Fruit fly (Drosophila melanogaster) whole organism, embryonic: ENCODE measurements around the gene CG2931.

Experiments
- Adf1 ChIP-seq: fragments of 200-800 bp; sonication (Bioruptor generic); IDR thresholded peaks from 2 replicates; pipeline ENCODE4 v1.3.6; 2022; ENCODE audit warnings: missing biosample characterization, missing genetic modification characterization
- Atf6 ChIP-seq: fragments of 200-800 bp; sonication (Bioruptor generic); IDR thresholded peaks from 2 replicates; pipeline ENCODE4 v1.3.6; 2022; ENCODE audit warnings: missing biosample characterization, missing genetic modification characterization
- BtbVII ChIP-seq: fragments of 200-800 bp; sonication (Bioruptor generic); optimal IDR thresholded peaks from 3 replicates; lab custom pipeline; 2017; ENCODE audit warnings: missing biosample characterization, mild to moderate bottlenecking, missing genetic modification characterization
- CG10147 ChIP-seq: fragments of 200-800 bp; sonication (Bioruptor generic); optimal IDR thresholded peaks from 2 replicates; lab custom pipeline; 2019; ENCODE audit warnings: missing biosample characterization, mild to moderate bottlenecking, missing genetic modification characterization, moderate library complexity
- CG11560 ChIP-seq: fragments of 200-800 bp; sonication (Bioruptor generic); IDR thresholded peaks from 3 replicates; pipeline ENCODE4 v1.3.6; 2022; ENCODE audit warnings: missing biosample characterization, missing genetic modification characterization
- CG12744 ChIP-seq: fragments of 200-800 bp; sonication (Bioruptor generic); optimal IDR thresholded peaks from 2 replicates; lab custom pipeline; 2016; ENCODE audit warnings: missing biosample characterization, missing genetic modification characterization
- CG15073 ChIP-seq: fragments of 200-800 bp; sonication (Bioruptor generic); optimal IDR thresholded peaks from 2 replicates; lab custom pipeline; 2016; ENCODE audit warnings: missing biosample characterization, missing genetic modification characterization
- CG15269 ChIP-seq: fragments of 200-800 bp; sonication (Bioruptor generic); optimal IDR thresholded peaks from 2 replicates; lab custom pipeline; 2018; ENCODE audit warnings: missing biosample characterization, mild to moderate bottlenecking, missing genetic modification characterization, moderate library complexity
- CG15514 ChIP-seq: fragments of 200-800 bp; sonication (Bioruptor generic); optimal IDR thresholded peaks from 3 replicates; lab custom pipeline; 2017; ENCODE audit warnings: missing biosample characterization, missing genetic modification characterization, mild to moderate bottlenecking, moderate library complexity, missing genetic modification reagents
- CG2116 ChIP-seq: fragments of 200-800 bp; sonication (Bioruptor generic); optimal IDR thresholded peaks from 3 replicates; lab custom pipeline; 2018; ENCODE audit warnings: missing biosample characterization, mild to moderate bottlenecking, missing genetic modification characterization
- CG2678 ChIP-seq: fragments of 200-800 bp; sonication (Bioruptor generic); optimal IDR thresholded peaks from 3 replicates; lab custom pipeline; 2019; ENCODE audit warnings: missing biosample characterization, mild to moderate bottlenecking, missing genetic modification characterization, moderate library complexity
- CG30403 ChIP-seq: fragments of 200-800 bp; sonication (Bioruptor generic); optimal IDR thresholded peaks from 3 replicates; lab custom pipeline; 2016; ENCODE audit warnings: missing biosample characterization, missing genetic modification characterization
- CG32767 ChIP-seq: fragments of 200-800 bp; sonication (Bioruptor generic); IDR thresholded peaks from 2 replicates; pipeline ENCODE4 v1.3.6; 2022; ENCODE audit warnings: missing biosample characterization, missing genetic modification characterization
- CG3847 ChIP-seq: fragments of 200-800 bp; sonication (Bioruptor generic); IDR thresholded peaks from 2 replicates; pipeline ENCODE4 v1.3.6; 2022; ENCODE audit warnings: missing biosample characterization, missing genetic modification characterization
- CG3995 ChIP-seq: fragments of 200-800 bp; sonication (Bioruptor generic); optimal IDR thresholded peaks from 3 replicates; lab custom pipeline; 2016; ENCODE audit warnings: missing biosample characterization, missing genetic modification characterization
- CG6175 ChIP-seq: fragments of 200-800 bp; sonication (Bioruptor generic); IDR thresholded peaks from 3 replicates; pipeline ENCODE4 v1.3.6; 2022; ENCODE audit warnings: missing biosample characterization, missing genetic modification characterization
- CG7963 ChIP-seq: fragments of 200-800 bp; sonication (Bioruptor generic); IDR thresholded peaks from 3 replicates; pipeline ENCODE4 v1.3.6; 2022; ENCODE audit warnings: missing biosample characterization, missing genetic modification characterization; ENCODE audit not compliant: partially characterized antibody
- CG8290 ChIP-seq, 3 experiments: fragments of 200-800 bp; sonication (Bioruptor generic); optimal IDR thresholded peaks; 2 replicates each; lab custom pipeline; 2016 to 2019; ENCODE audit warnings: missing biosample characterization in 3 of 3, missing genetic modification characterization in 3 of 3, mild to moderate bottlenecking in 2 of 3, moderate library complexity in 1 of 3
- CG8944 ChIP-seq: fragments of 200-800 bp; sonication (Bioruptor generic); optimal IDR thresholded peaks from 3 replicates; lab custom pipeline; 2016; ENCODE audit warnings: missing biosample characterization, missing genetic modification characterization
- CoRest ChIP-seq: fragments of 200-800 bp; sonication (Bioruptor generic); optimal IDR thresholded peaks from 3 replicates; lab custom pipeline; 2018; ENCODE audit warnings: missing biosample characterization, mild to moderate bottlenecking, missing genetic modification characterization, moderate library complexity
- Dfd ChIP-seq, 2 experiments: fragments of >200 bp; optimal IDR thresholded peaks; 2 replicates each; lab custom pipeline; 2017; ENCODE audit warnings: missing biosample characterization in 2 of 2, missing genetic modification characterization in 2 of 2
- Dip2 ChIP-seq: fragments of 200-800 bp; sonication (Bioruptor generic); IDR thresholded peaks from 2 replicates; pipeline ENCODE4 v1.3.6; 2022; ENCODE audit warnings: missing biosample characterization, missing genetic modification characterization
- HLH4C ChIP-seq: fragments of 200-800 bp; sonication (Bioruptor generic); IDR thresholded peaks from 3 replicates; pipeline ENCODE4 v1.3.6; 2022; ENCODE audit warnings: missing biosample characterization, missing genetic modification characterization; ENCODE audit not compliant: partially characterized antibody
- HLHmδ ChIP-seq: fragments of 200-800 bp; sonication (Bioruptor generic); optimal IDR thresholded peaks from 2 replicates; lab custom pipeline; 2018; ENCODE audit warnings: missing biosample characterization, mild to moderate bottlenecking, missing genetic modification characterization, moderate library complexity
- Hr3 ChIP-seq: fragments of 200-800 bp; sonication (Bioruptor generic); optimal IDR thresholded peaks from 3 replicates; lab custom pipeline; 2016; ENCODE audit warnings: missing biosample characterization, missing genetic modification characterization
- MTF-1 ChIP-seq: fragments of 200-800 bp; sonication (Bioruptor generic); optimal IDR thresholded peaks from 2 replicates; lab custom pipeline; 2018; ENCODE audit warnings: missing biosample characterization, mild to moderate bottlenecking, missing genetic modification characterization, borderline replicate concordance
- Med ChIP-seq: fragments of 200-800 bp; sonication (Bioruptor generic); peaks from one replicate; lab custom pipeline; 2016; ENCODE audit warnings: missing biosample characterization, missing genetic modification characterization, mild to moderate bottlenecking, inconsistent platforms, moderate library complexity
- NK7.1 ChIP-seq: fragments of 200-800 bp; sonication (Bioruptor generic); optimal IDR thresholded peaks from 3 replicates; lab custom pipeline; 2016; ENCODE audit warnings: missing biosample characterization, missing genetic modification characterization
- Pdp1 ChIP-seq, 2 experiments: fragments of 200-800 bp; sonication (Bioruptor generic); optimal IDR thresholded peaks; 3 replicates each; lab custom pipeline; 2016; ENCODE audit warnings: missing biosample characterization in 2 of 2, missing genetic modification characterization in 2 of 2, mild to moderate bottlenecking in 1 of 2, moderate library complexity in 1 of 2
- Poxn ChIP-seq: fragments of 200-800 bp; sonication (Bioruptor generic); IDR thresholded peaks from 2 replicates; pipeline ENCODE4 v1.3.6; 2022; ENCODE audit warnings: missing biosample characterization, missing genetic modification characterization
- ato ChIP-seq: fragments of 200-800 bp; sonication (Bioruptor generic); IDR thresholded peaks from 2 replicates; pipeline ENCODE4 v1.3.6; 2022; ENCODE audit warnings: missing biosample characterization, missing genetic modification characterization; ENCODE audit not compliant: partially characterized antibody
- cas ChIP-seq: fragments of 200-800 bp; sonication (Bioruptor generic); IDR thresholded peaks from 2 replicates; pipeline ENCODE4 v1.3.6; 2022; ENCODE audit warnings: missing biosample characterization, missing genetic modification characterization
- croc ChIP-seq: fragments of 200-800 bp; sonication (Bioruptor generic); conservative IDR thresholded peaks from 3 replicates; pipeline ENCODE4 v1.3.6; 2022; ENCODE audit warnings: missing biosample characterization, missing genetic modification characterization
- gfzf ChIP-seq: fragments of 200-800 bp; sonication (Bioruptor generic); optimal IDR thresholded peaks from 2 replicates; lab custom pipeline; 2016; ENCODE audit warnings: missing biosample characterization, mild to moderate bottlenecking, missing genetic modification characterization, moderate library complexity
- gt ChIP-seq: fragments of 200-800 bp; sonication (Bioruptor generic); IDR thresholded peaks from 2 replicates; pipeline ENCODE4 v1.3.6; 2022; ENCODE audit warnings: missing biosample characterization, missing genetic modification characterization
- hb ChIP-seq: fragments of 200-800 bp; sonication (Bioruptor generic); IDR thresholded peaks from 3 replicates; pipeline ENCODE4 v1.3.6; 2022; ENCODE audit warnings: missing biosample characterization, missing genetic modification characterization; ENCODE audit not compliant: partially characterized antibody
- ind ChIP-seq: fragments of 200-800 bp; sonication (Bioruptor generic); optimal IDR thresholded peaks from 3 replicates; lab custom pipeline; 2016; ENCODE audit warnings: missing biosample characterization, missing genetic modification characterization
- inv ChIP-seq: fragments of 200-800 bp; sonication (Bioruptor generic); IDR thresholded peaks from 2 replicates; pipeline ENCODE4 v1.3.6; 2022; ENCODE audit warnings: missing biosample characterization, missing genetic modification characterization; ENCODE audit not compliant: partially characterized antibody
- lov ChIP-seq, 2 experiments: fragments of 200-800 bp in 1 of 2; fragments of >200 bp in 1 of 2; sonication (Bioruptor generic) in 1 of 2; IDR thresholded peaks in 1 of 2; optimal IDR thresholded peaks in 1 of 2; 2 replicates in 1 of 2; 3 replicates in 1 of 2; pipeline versions ENCODE4 v1.3.6 to Lab custom; 2017 to 2022; ENCODE audit warnings: missing biosample characterization in 1 of 2, missing genetic modification characterization in 1 of 2
- luna ChIP-seq: fragments of 200-800 bp; sonication (Bioruptor generic); optimal IDR thresholded peaks from 2 replicates; lab custom pipeline; 2016; ENCODE audit warnings: missing biosample characterization, missing genetic modification characterization
- mirr ChIP-seq: fragments of 200-800 bp; sonication (Bioruptor generic); optimal IDR thresholded peaks from 3 replicates; lab custom pipeline; 2018; ENCODE audit warnings: missing biosample characterization, mild to moderate bottlenecking, missing genetic modification characterization
- odd ChIP-seq: fragments of 200-800 bp; sonication (Bioruptor generic); optimal IDR thresholded peaks from 2 replicates; lab custom pipeline; 2017; ENCODE audit warnings: missing biosample characterization, mild to moderate bottlenecking, missing genetic modification characterization
- peb ChIP-seq: fragments of 200-800 bp; sonication (Bioruptor generic); IDR thresholded peaks from 2 replicates; pipeline ENCODE4 v1.3.6; 2022; ENCODE audit warnings: missing biosample characterization, missing genetic modification characterization
- phol ChIP-seq: fragments of 200-800 bp; sonication (Bioruptor generic); optimal IDR thresholded peaks from 3 replicates; lab custom pipeline; 2018; ENCODE audit warnings: missing biosample characterization, mild to moderate bottlenecking, missing genetic modification characterization, moderate library complexity
- pnt ChIP-seq: fragments of 200-800 bp; sonication (Bioruptor generic); optimal IDR thresholded peaks from 3 replicates; lab custom pipeline; 2016; ENCODE audit warnings: missing biosample characterization, missing genetic modification characterization
- run ChIP-seq: fragments of 200-800 bp; sonication (Bioruptor generic); optimal IDR thresholded peaks from 3 replicates; lab custom pipeline; 2018; ENCODE audit warnings: missing biosample characterization, mild to moderate bottlenecking, missing genetic modification characterization
- slbo ChIP-seq: fragments of 200-800 bp; sonication (Bioruptor generic); IDR thresholded peaks from 2 replicates; pipeline ENCODE4 v1.3.6; 2022; ENCODE audit warnings: missing biosample characterization, missing genetic modification characterization
- wor ChIP-seq: fragments of 200-800 bp; sonication (Bioruptor generic); IDR thresholded peaks from 2 replicates; pipeline ENCODE4 v1.3.6; 2022; ENCODE audit warnings: missing biosample characterization, missing genetic modification characterization
- yki ChIP-seq: fragments of >200 bp; optimal IDR thresholded peaks from 3 replicates; lab custom pipeline; 2018
- zen2 ChIP-seq: fragments of 200-800 bp; sonication (Bioruptor generic); IDR thresholded peaks from 3 replicates; pipeline ENCODE4 v1.3.6; 2022; ENCODE audit warnings: missing biosample characterization, missing genetic modification characterization; ENCODE audit not compliant: partially characterized antibody

Gene CG2931

dm6 chr3R:5550452-5550851 is 18.0 kb downstream of the CG2931 start (continued):
- TF ChIP-seq inv (GFP tag; lab: Robert Waterston, UW) (peak; percentile 41; the same call in 1 of the 2 replicates), slbo (no peak), HLHmδ (no peak), yki (lab: Kevin White, UChicago) (no peak), zen2 (GFP tag; lab: Robert Waterston, UW) (peak; percentile 82; the same call in 2 of the 3 replicates), CG32767 (GFP tag; lab: Robert Waterston, UW) (no peak), Adf1 (GFP tag; lab: Robert Waterston, UW) (no peak), HLH4C (GFP tag; lab: Robert Waterston, UW) (peak; percentile 81), MTF-1 (no peak), CG30403 (no peak), mirr (GFP tag; lab: Kevin White, UChicago) (no peak), peb (GFP tag; lab: Robert Waterston, UW) (no peak), CG3847 (GFP tag; lab: Robert Waterston, UW) (no peak), NK7.1 (GFP tag; lab: Kevin White, UChicago) (no peak), Atf6 (GFP tag; lab: Robert Waterston, UW) (no peak), ind (GFP tag; lab: Kevin White, UChicago) (no peak), CG10147 (no peak), Poxn (GFP tag; lab: Robert Waterston, UW) (no peak), BtbVII (GFP tag; lab: Kevin White, UChicago) (no peak), CG15514 (GFP tag; lab: Kevin White, UChicago) (peak; percentile 51), CoRest (tag; lab: Kevin White, UChicago) (peak; percentile 14), lov (optimal IDR thresholded peaks at IDR 0.05; lab: Kevin White, UChicago) (no peak), lov (GFP tag; IDR thresholded peaks at IDR 0.05; lab: Robert Waterston, UW) (no peak), odd (GFP tag; lab: Kevin White, UChicago) (no peak), CG2678 (tag; lab: Kevin White, UChicago) (no peak), croc (GFP tag; lab: Robert Waterston, UW) (no peak), CG7963 (GFP tag; lab: Robert Waterston, UW) (peak; percentile 54; the same call in 1 of the 3 replicates), ato (GFP tag; lab: Robert Waterston, UW) (peak; percentile 56), Dip2 (GFP tag; lab: Robert Waterston, UW) (no peak), CG15269 (tag; lab: Kevin White, UChicago) (no peak), cas (GFP tag; lab: Robert Waterston, UW) (no peak), luna (GFP tag; lab: Kevin White, UChicago) (no peak), pnt (no peak), CG8944 (no peak), CG15073 (GFP tag; lab: Kevin White, UChicago) (no peak), CG12744 (GFP tag; lab: Kevin White, UChicago) (no peak), CG6175 (GFP tag; lab: Robert Waterston, UW) (no peak), Med (GFP tag; lab: Kevin White, UChicago) (no peak), CG2116 (GFP tag; lab: Kevin White, UChicago) (peak; percentile 81), CG8290 (GFP tag; optimal IDR thresholded peaks at IDR 0.05; lab: Kevin White, UChicago) (no peak), CG8290 (tag; optimal IDR thresholded peaks at IDR 0.05; lab: Kevin White, UChicago) (no peak), run (tag; lab: Kevin White, UChicago) (no peak), Hr3 (GFP tag; lab: Kevin White, UChicago) (no peak), gfzf (GFP tag; lab: Kevin White, UChicago) (peak; percentile 26), Dfd (GFP tag; optimal IDR thresholded peaks at IDR 0.05; lab: Kevin White, UChicago) (no peak), Pdp1 (GFP tag; optimal IDR thresholded peaks at IDR 0.05; lab: Kevin White, UChicago) (no peak), CG3995 (GFP tag; lab: Kevin White, UChicago) (no peak), wor (GFP tag; lab: Robert Waterston, UW) (no peak), CG11560 (tag; lab: Robert Waterston, UW) (0 out of 3 replicates have a peak, but pooled peaks have one; percentile 42), gt (GFP tag; lab: Robert Waterston, UW) (no peak), phol (peak; percentile 28), hb (GFP tag; lab: Robert Waterston, UW) (peak; percentile 64; the same call in 1 of the 3 replicates)
